Worm (Caenorhabditis elegans): ENCODE data around the gene klf-3.

ce11 chrII:6578378-6578777 is 38.3 kb upstream of the klf-3 start, which contains the start of gene sra-31:
- TF ChIP-seq ztf-23 (GFP tag; IDR thresholded peaks at IDR 0.05) = no peak
- TF ChIP-seq ref-1 (GFP tag; conservative IDR thresholded peaks at IDR 0.05) = no peak
- no peak for TF ChIP-seq tab-1 (GFP tag; IDR thresholded peaks at IDR 0.05)

All from whole organism, midembryonic.